Fruit fly (Drosophila melanogaster): ENCODE data around the gene eIF2D.

Gene eIF2D

dm6 chr3R:29130902-29131621 lies 20.5 kb downstream of the eIF2D start, which contains the start of the genes dgt6 and Vha100-1 (continued):
- peak; percentile 62 for TF ChIP-seq CG12391 (tag; optimal IDR thresholded peaks at IDR 0.05)
- TF ChIP-seq YL-1 (GFP tag; optimal IDR thresholded peaks at IDR 0.05): peak; percentile 39
- peak; percentile 69 for TF ChIP-seq MESR4 (GFP tag; optimal IDR thresholded peaks at IDR 0.05)
- 0 out of 2 replicates have a peak, but pooled peaks have one; percentile 14 for TF ChIP-seq unc-4 (GFP tag; IDR thresholded peaks at IDR 0.05; ENCODE audit: partially characterized antibody)
- no peak for TF ChIP-seq CG3065 (GFP tag; optimal IDR thresholded peaks at IDR 0.05)
- peak; percentile 21; the same call in 1 of the 2 replicates for TF ChIP-seq sob (GFP tag; IDR thresholded peaks at IDR 0.05)
- no peak for TF ChIP-seq NFAT (GFP tag; IDR thresholded peaks at IDR 0.05)
- TF ChIP-seq dan (GFP tag; IDR thresholded peaks at IDR 0.05): no peak
- TF ChIP-seq bab2 (GFP tag; optimal IDR thresholded peaks at IDR 0.05): peak; percentile 26
- peak; percentile 77 for TF ChIP-seq pzg (GFP tag; optimal IDR thresholded peaks at IDR 0.05)
- TF ChIP-seq kay (GFP tag; optimal IDR thresholded peaks at IDR 0.05): peak; percentile 26
- no peak for TF ChIP-seq CG6765 (GFP tag; optimal IDR thresholded peaks at IDR 0.05)
- TF ChIP-seq CG5180 (GFP tag; optimal IDR thresholded peaks at IDR 0.05): no peak
- TF ChIP-seq CG12659 (GFP tag; optimal IDR thresholded peaks at IDR 0.05): peak; percentile 49
- peak; percentile 38 for TF ChIP-seq Lhr (GFP tag; optimal IDR thresholded peaks at IDR 0.05)
- TF ChIP-seq CG30020 (tag; optimal IDR thresholded peaks at IDR 0.05): peak; percentile 70
- TF ChIP-seq maf-S (GFP tag; optimal IDR thresholded peaks at IDR 0.05): no peak
- TF ChIP-seq lab (GFP tag; optimal IDR thresholded peaks at IDR 0.05): peak; percentile 26
- TF ChIP-seq CG12155 (GFP tag; optimal IDR thresholded peaks at IDR 0.05): peak; percentile 24
- no peak for TF ChIP-seq tup (GFP tag; optimal IDR thresholded peaks at IDR 0.05)
- peak; percentile 46 for TF ChIP-seq Sry-δ (GFP tag; optimal IDR thresholded peaks at IDR 0.05)
- TF ChIP-seq Sry-β (GFP tag; optimal IDR thresholded peaks at IDR 0.05): peak; percentile 14
- peak; percentile 34 for TF ChIP-seq CG15696 (tag; optimal IDR thresholded peaks at IDR 0.05)
- peak; percentile 63 for TF ChIP-seq Deaf1 (tag; optimal IDR thresholded peaks at IDR 0.05)
- TF ChIP-seq CG17829 (tag; optimal IDR thresholded peaks at IDR 0.05): peak; percentile 65
- TF ChIP-seq CG14710 (tag; optimal IDR thresholded peaks at IDR 0.05): peak; percentile 88
- no peak for TF ChIP-seq CG7786 (GFP tag; optimal IDR thresholded peaks at IDR 0.05)
- TF ChIP-seq CG14965 (GFP tag; optimal IDR thresholded peaks at IDR 0.05; ENCODE audit: borderline replicate concordance): no peak
- TF ChIP-seq so (GFP tag; IDR thresholded peaks at IDR 0.05): no peak
- TF ChIP-seq CG17568 (GFP tag; optimal IDR thresholded peaks at IDR 0.05): no peak
- TF ChIP-seq CG10979 (tag; optimal IDR thresholded peaks at IDR 0.05): peak; percentile 9
- TF ChIP-seq Max (GFP tag; optimal IDR thresholded peaks at IDR 0.05): peak; percentile 42
- TF ChIP-seq ems (GFP tag; optimal IDR thresholded peaks at IDR 0.05): peak; percentile 35
- no peak for TF ChIP-seq sima (GFP tag; optimal IDR thresholded peaks at IDR 0.05)

DNA sequence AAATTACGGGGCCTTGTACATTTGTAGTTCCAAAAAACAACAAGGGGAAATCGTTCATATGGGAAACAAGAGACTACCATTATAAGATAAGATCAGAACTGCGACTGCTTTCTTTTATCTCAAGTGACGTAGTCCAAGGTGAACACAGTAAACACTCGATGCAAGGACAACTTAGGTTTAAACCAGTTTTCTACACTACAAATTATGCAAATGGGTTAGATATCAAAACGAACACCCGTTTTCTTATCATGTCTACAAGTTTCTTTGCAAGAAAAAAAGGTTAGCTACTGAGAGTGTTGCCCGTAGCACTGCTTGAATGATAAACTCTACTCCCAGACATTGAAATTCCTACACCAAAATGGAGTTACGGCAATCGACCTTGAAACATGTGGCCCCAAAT lies 27.5 kb downstream of the eIF2D start:
- TF ChIP-seq CG32772 (GFP tag; IDR thresholded peaks at IDR 0.05) (peak; percentile 75), CG2678 (tag; optimal IDR thresholded peaks at IDR 0.05) (peak; percentile 72), unpg (GFP tag; optimal IDR thresholded peaks at IDR 0.05) (peak; percentile 78), al (GFP tag; IDR thresholded peaks at IDR 0.05) (peak; percentile 68), br (optimal IDR thresholded peaks at IDR 0.05) (no peak), CG2712 (tag; optimal IDR thresholded peaks at IDR 0.05) (peak; percentile 70), scrt (GFP tag; optimal IDR thresholded peaks at IDR 0.05) (no peak), salm (tag; optimal IDR thresholded peaks at IDR 0.05) (peak; percentile 32), pita (GFP tag; optimal IDR thresholded peaks at IDR 0.05) (no peak), Ets65A (GFP tag) (peak; percentile 94), dmrt11E (tag; optimal IDR thresholded peaks at IDR 0.05) (peak; percentile 59), CG6854 (GFP tag; optimal IDR thresholded peaks at IDR 0.05) (no peak), pb (GFP tag; optimal IDR thresholded peaks at IDR 0.05) (peak; percentile 64), Lhr (GFP tag; optimal IDR thresholded peaks at IDR 0.05) (no peak), schlank (tag; optimal IDR thresholded peaks at IDR 0.05) (peak; percentile 62), knrl (GFP tag; IDR thresholded peaks at IDR 0.05; ENCODE audit: partially characterized antibody) (no peak), Dbx (GFP tag; IDR thresholded peaks at IDR 0.05) (peak; percentile 68; the same call in 2 of the 3 replicates), Dp (GFP tag; optimal IDR thresholded peaks at IDR 0.05) (no peak)

Data from whole organism, embryonic.